Fruit fly (Drosophila melanogaster) whole organism, prepupa: Measurements from ENCODE around the gene Capa.

Experiments
- CG8319 ChIP-seq: fragments of 200-800 bp; sonication (Bioruptor generic); optimal IDR thresholded peaks from 3 replicates; lab custom pipeline; 2016; ENCODE audit warnings: missing biosample characterization, missing genetic modification characterization
- Gug ChIP-seq: fragments of 200-800 bp; sonication (Bioruptor generic); IDR thresholded peaks from 2 replicates; pipeline ENCODE4 v1.3.6; 2022; ENCODE audit warnings: missing biosample characterization, missing genetic modification characterization
- acj6 ChIP-seq: fragments of 200-800 bp; sonication (Bioruptor generic); optimal IDR thresholded peaks from 3 replicates; lab custom pipeline; 2016; ENCODE audit warnings: missing biosample characterization, missing genetic modification characterization
- fd59A ChIP-seq: fragments of 200-800 bp; sonication (Bioruptor generic); optimal IDR thresholded peaks from 2 replicates; lab custom pipeline; 2017; ENCODE audit warnings: missing biosample characterization, mild to moderate bottlenecking, missing genetic modification characterization, missing genetic modification reagents

DNA sequence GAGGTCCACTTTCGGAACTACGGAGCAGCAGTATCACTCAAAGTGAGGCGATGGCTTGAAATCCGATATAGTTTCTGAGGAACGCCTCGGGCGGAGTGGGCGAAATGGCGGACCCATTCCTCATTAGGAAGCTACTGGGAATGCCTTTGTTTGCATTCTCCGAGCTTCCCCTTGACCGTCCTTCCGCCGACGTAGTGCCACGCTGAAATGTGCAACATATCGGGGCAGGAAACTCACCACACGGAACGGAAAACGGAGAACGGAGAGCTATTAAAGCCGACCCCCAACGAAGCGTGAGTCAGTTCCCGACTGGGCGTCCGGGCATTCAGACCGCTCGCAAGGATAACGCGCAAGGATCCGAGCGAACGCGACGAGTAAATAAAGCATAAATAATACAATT lies 12.8 kb upstream of the Capa start, which contains the start of gene CG15522:
- TF ChIP-seq fd59A (GFP tag; lab: Kevin White, UChicago), result no peak
- no peak for TF ChIP-seq Gug (GFP tag; lab: Robert Waterston, UW)
- no peak for TF ChIP-seq CG8319 (GFP tag; lab: Kevin White, UChicago)
- no peak for TF ChIP-seq acj6 (GFP tag; lab: Kevin White, UChicago)
